Fruit fly (Drosophila melanogaster): ENCODE data around the gene Mcm2.

The Mcm2 gene

DNA sequence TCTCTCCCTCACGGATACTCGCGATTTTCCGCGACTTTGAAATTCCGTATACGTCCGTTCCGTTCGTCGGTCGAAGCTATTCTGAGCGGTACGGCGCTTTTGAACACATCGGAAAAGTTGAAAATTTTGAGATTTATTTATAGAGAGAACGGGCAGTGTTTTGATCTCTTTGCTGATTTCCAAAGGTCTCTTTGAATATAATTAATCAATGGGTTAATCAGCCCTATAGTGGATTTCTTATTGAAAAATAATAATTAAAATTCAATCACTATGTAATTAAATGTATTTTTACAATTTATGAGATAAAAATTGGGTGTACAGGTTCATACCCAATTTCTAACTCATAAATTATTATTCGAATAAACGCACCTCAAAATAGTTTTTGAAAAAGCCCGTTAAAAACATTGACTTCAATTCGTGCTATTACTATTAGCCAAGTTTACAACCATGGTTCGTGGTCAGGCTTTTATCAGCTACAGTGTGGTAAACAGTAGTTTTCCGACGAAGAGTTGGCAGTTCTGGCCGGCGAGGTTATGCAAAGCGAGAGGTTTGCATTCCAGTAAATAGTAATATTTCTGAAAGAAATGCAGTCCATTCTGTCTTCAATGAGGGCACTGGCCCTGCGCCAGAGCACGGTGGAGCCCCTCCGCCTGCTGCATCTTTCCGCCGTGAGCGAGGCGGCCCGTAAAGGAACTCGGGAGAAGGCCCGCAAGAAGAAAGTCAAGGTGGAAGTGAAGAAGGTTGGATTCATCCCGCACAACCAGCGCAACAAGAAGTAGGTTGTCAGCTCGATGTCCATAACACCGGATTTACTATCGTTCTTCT is 36.4 kb downstream of the Mcm2 start, which contains the start of the genes CG9626 and mRpL1 (continued):
- TF ChIP-seq CG4282 (GFP tag; optimal IDR thresholded peaks at IDR 0.05) (no peak), fru (optimal IDR thresholded peaks at IDR 0.05) (no peak), CG3163 (GFP tag; optimal IDR thresholded peaks at IDR 0.05) (peak; percentile 54), CG18599 (GFP tag; optimal IDR thresholded peaks at IDR 0.05) (no peak), CG10366 (GFP tag; IDR thresholded peaks at IDR 0.05) (no peak), pan (optimal IDR thresholded peaks at IDR 0.05) (no peak), pan (GFP tag; optimal IDR thresholded peaks at IDR 0.05 in 1 of 2, IDR thresholded peaks at IDR 0.05 in 1 of 2) (no peak), CG14441 (GFP tag; IDR thresholded peaks at IDR 0.05) (no peak), C15 (GFP tag; IDR thresholded peaks at IDR 0.05) (no peak), oc (tag; optimal IDR thresholded peaks at IDR 0.05) (no peak), CG6683 (GFP tag; optimal IDR thresholded peaks at IDR 0.05) (no peak), disco-r (GFP tag; optimal IDR thresholded peaks at IDR 0.05) (no peak), Atf6 (GFP tag; IDR thresholded peaks at IDR 0.05) (no peak), jing (GFP tag; optimal IDR thresholded peaks at IDR 0.05) (no peak), CG31388 (GFP tag; optimal IDR thresholded peaks at IDR 0.05) (no peak), CG31224 (GFP tag; IDR thresholded peaks at IDR 0.05) (no peak), Stat92E (GFP tag; optimal IDR thresholded peaks at IDR 0.05) (no peak), Rfx (GFP tag; IDR thresholded peaks at IDR 0.05) (peak; percentile 32; the same call in 1 of the 2 replicates), ssp (GFP tag; IDR thresholded peaks at IDR 0.05) (no peak), Oli (tag; optimal IDR thresholded peaks at IDR 0.05) (no peak), fu2 (GFP tag; optimal IDR thresholded peaks at IDR 0.05) (peak; percentile 5), row (GFP tag; IDR thresholded peaks at IDR 0.05) (no peak), CG15514 (GFP tag; optimal IDR thresholded peaks at IDR 0.05) (peak; percentile 87), CG1602 (GFP tag; optimal IDR thresholded peaks at IDR 0.05) (no peak), CG7745 (tag; optimal IDR thresholded peaks at IDR 0.05) (no peak), Dp (GFP tag; optimal IDR thresholded peaks at IDR 0.05) (peak; percentile 58), CG10431 (GFP tag; optimal IDR thresholded peaks at IDR 0.05) (no peak), CG10979 (tag; optimal IDR thresholded peaks at IDR 0.05) (peak; percentile 3), grau (tag; optimal IDR thresholded peaks at IDR 0.05) (peak; percentile 30), Dek (tag; optimal IDR thresholded peaks at IDR 0.05) (peak; percentile 24), Gug (GFP tag; IDR thresholded peaks at IDR 0.05) (no peak), pros (GFP tag; optimal IDR thresholded peaks at IDR 0.05) (no peak), Mad (GFP tag; optimal IDR thresholded peaks at IDR 0.05) (peak; percentile 15), CG13296 (GFP tag; optimal IDR thresholded peaks at IDR 0.05) (no peak), ash1 (GFP tag; optimal IDR thresholded peaks at IDR 0.05) (no peak), pnt (GFP tag; optimal IDR thresholded peaks at IDR 0.05) (no peak), CG11398 (GFP tag; optimal IDR thresholded peaks at IDR 0.05) (no peak), abd-A (tag; optimal IDR thresholded peaks at IDR 0.05) (no peak), CG6254 (GFP tag; optimal IDR thresholded peaks at IDR 0.05) (no peak), CG2116 (GFP tag; optimal IDR thresholded peaks at IDR 0.05) (peak; percentile 71), insv (GFP tag; optimal IDR thresholded peaks at IDR 0.05) (peak in 1 of 2 experiments; percentile 53), CG42726 (GFP tag; IDR thresholded peaks at IDR 0.05; ENCODE audit: partially characterized antibody) (no peak), pb (GFP tag; optimal IDR thresholded peaks at IDR 0.05) (no peak), crol (GFP tag; IDR thresholded peaks at IDR 0.05) (no peak), CG2889 (GFP tag; IDR thresholded peaks at IDR 0.05) (no peak), nau (GFP tag; optimal IDR thresholded peaks at IDR 0.05) (no peak), CG11456 (GFP tag; IDR thresholded peaks at IDR 0.05) (no peak), CG17829 (tag; optimal IDR thresholded peaks at IDR 0.05) (peak; percentile 45), onecut (GFP tag; IDR thresholded peaks at IDR 0.05) (no peak), sd (tag; optimal IDR thresholded peaks at IDR 0.05) (peak; percentile 87)

Data from whole organism, embryonic.